Worm (Caenorhabditis elegans) whole organism, midembryonic: ENCODE data around the gene srd-46.

Source experiments
- cog-1 ChIP-seq: sonication (generic microtip); optimal IDR thresholded peaks from 2 replicates; lab custom pipeline; 2016; ENCODE audit warnings: missing genetic modification characterization, missing compliant biosample characterization
- flt-1 ChIP-seq: fragments of 200-800 bp; sonication (Bioruptor generic); IDR thresholded peaks from 2 replicates; pipeline ENCODE4 v1.3.6; 2022; ENCODE audit warnings: missing genetic modification characterization, missing compliant biosample characterization
- med-1 ChIP-seq: sonication (generic microtip); optimal IDR thresholded peaks from 2 replicates; lab custom pipeline; 2017; ENCODE audit warnings: missing genetic modification characterization, mild to moderate bottlenecking, missing compliant biosample characterization, antibody characterized with exemption, missing genetic modification reagents; ENCODE audit not compliant: insufficient read depth
- ztf-29 ChIP-seq: fragments of 200-800 bp; sonication (Bioruptor generic); IDR thresholded peaks from 2 replicates; pipeline ENCODE4 v1.3.6; 2022; ENCODE audit warnings: missing genetic modification reagents, missing genetic modification characterization, missing compliant biosample characterization

ce11 chrX:12331795-12332194 is at the start of gene srd-46:
- TF ChIP-seq ztf-29 = no peak
- no peak for TF ChIP-seq cog-1
- TF ChIP-seq flt-1 = no peak
- no peak for TF ChIP-seq med-1 (GFP tag; lab: Kevin White, UChicago)
